1 fruit fly cellular context compared by ENCODE assay signal in the genomic region with DNA sequence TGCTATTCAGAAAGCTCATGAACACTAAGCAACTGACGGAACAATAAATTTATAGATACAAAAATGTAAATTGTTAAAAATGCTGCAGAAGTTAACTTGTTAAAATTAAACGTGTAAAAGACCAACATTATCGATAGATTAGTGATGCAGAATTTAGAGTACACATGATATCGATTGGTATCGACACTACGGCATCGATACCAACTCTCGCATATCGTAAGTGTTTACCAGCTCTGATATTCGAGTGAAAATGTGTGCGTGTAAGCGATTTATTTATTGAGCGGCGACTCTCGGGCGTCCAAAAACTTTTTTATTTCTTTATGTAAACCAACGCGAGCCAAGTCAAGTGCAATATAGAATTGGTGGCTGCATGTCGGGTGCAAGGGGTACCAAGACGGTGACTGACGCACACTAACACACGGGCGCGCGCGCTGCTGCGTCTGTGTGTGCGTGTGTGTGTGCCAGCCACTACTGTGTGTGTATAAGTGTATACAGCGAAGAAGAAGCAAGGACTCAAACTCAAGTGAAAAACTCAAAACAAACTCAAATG.
TF ChIP-seq lines count a peak whose summit lies in the region.

A gene (plus strand): TSS at position 20 of the 550 bp plus-strand sequence.

TF ChIP-seq in whole organism, embryonic, 481 proteins besides CTCF, POLR2A, EP300 and RAD21 (continued from another document and continues in another):
- TF ChIP-seq bcd (GFP tag; optimal IDR thresholded peaks at IDR 0.05; lab: Kevin White, UChicago) (no peak), CG7556 (GFP tag; optimal IDR thresholded peaks at IDR 0.05; lab: Kevin White, UChicago) (no peak), kay (GFP tag; optimal IDR thresholded peaks at IDR 0.05; lab: Kevin White, UChicago) (no peak), dmrt99B (tag; optimal IDR thresholded peaks at IDR 0.05; lab: Kevin White, UChicago) (no peak), CG5953 (GFP tag; IDR thresholded peaks at IDR 0.05; lab: Robert Waterston, UW) (no peak), Mrtf (GFP tag; IDR thresholded peaks at IDR 0.05; lab: Robert Waterston, UW) (no peak), Camta (GFP tag; optimal IDR thresholded peaks at IDR 0.05; lab: Kevin White, UChicago) (no peak), Taf1 (GFP tag; IDR thresholded peaks at IDR 0.05; lab: Robert Waterston, UW) (no peak), CG13123 (GFP tag; optimal IDR thresholded peaks at IDR 0.05; lab: Kevin White, UChicago) (no peak), prd (optimal IDR thresholded peaks at IDR 0.05; lab: Kevin White, UChicago) (no peak), prd (GFP tag; IDR thresholded peaks at IDR 0.05; lab: Robert Waterston, UW) (no peak), Dip2 (GFP tag; IDR thresholded peaks at IDR 0.05; lab: Robert Waterston, UW) (no peak), sc (optimal IDR thresholded peaks at IDR 0.05; lab: Kevin White, UChicago) (no peak), sc (GFP tag; optimal IDR thresholded peaks at IDR 0.05; lab: Kevin White, UChicago) (no peak), pan (optimal IDR thresholded peaks at IDR 0.05; lab: Kevin White, UChicago) (no peak), pan (GFP tag; optimal IDR thresholded peaks at IDR 0.05 in 1 of 2, IDR thresholded peaks at IDR 0.05 in 1 of 2) (no peak), CG7987 (GFP tag; optimal IDR thresholded peaks at IDR 0.05; lab: Kevin White, UChicago) (no peak), CG16863 (GFP tag; optimal IDR thresholded peaks at IDR 0.05; lab: Kevin White, UChicago) (peak; percentile 52), pb (GFP tag; optimal IDR thresholded peaks at IDR 0.05; lab: Kevin White, UChicago) (no peak), run (tag; optimal IDR thresholded peaks at IDR 0.05; lab: Kevin White, UChicago) (no peak), sens-2 (GFP tag; IDR thresholded peaks at IDR 0.05; lab: Robert Waterston, UW) (no peak), CG10267 (tag; optimal IDR thresholded peaks at IDR 0.05; lab: Kevin White, UChicago) (peak; percentile 54), CG34224 (GFP tag; IDR thresholded peaks at IDR 0.05; lab: Robert Waterston, UW; ENCODE audit: partially characterized antibody) (peak; percentile 81), trem (tag; optimal IDR thresholded peaks at IDR 0.05; lab: Kevin White, UChicago) (peak; percentile 55), CG12744 (GFP tag; optimal IDR thresholded peaks at IDR 0.05; lab: Kevin White, UChicago) (no peak), CG2199 (GFP tag; IDR thresholded peaks at IDR 0.05; lab: Robert Waterston, UW) (no peak), Gug (GFP tag; IDR thresholded peaks at IDR 0.05; lab: Robert Waterston, UW) (no peak), B-H1 (GFP tag; IDR thresholded peaks at IDR 0.05; lab: Robert Waterston, UW) (no peak), CG7271 (tag; optimal IDR thresholded peaks at IDR 0.05; lab: Kevin White, UChicago) (no peak), CG12155 (GFP tag; optimal IDR thresholded peaks at IDR 0.05; lab: Kevin White, UChicago) (no peak), dpn (GFP tag; optimal IDR thresholded peaks at IDR 0.05; lab: Kevin White, UChicago) (peak; percentile 19 to 28), Nf-YA (GFP tag; IDR thresholded peaks at IDR 0.05; lab: Robert Waterston, UW) (no peak), CG1603 (tag; optimal IDR thresholded peaks at IDR 0.05; lab: Kevin White, UChicago) (no peak), Rx (GFP tag; IDR thresholded peaks at IDR 0.05; lab: Robert Waterston, UW) (no peak), slp2 (GFP tag; optimal IDR thresholded peaks at IDR 0.05; lab: Kevin White, UChicago) (no peak), B-H2 (GFP tag; optimal IDR thresholded peaks at IDR 0.05; lab: Kevin White, UChicago) (no peak), CG10462 (GFP tag; optimal IDR thresholded peaks at IDR 0.05; lab: Kevin White, UChicago) (no peak), Sox100B (GFP tag; optimal IDR thresholded peaks at IDR 0.05; lab: Kevin White, UChicago) (no peak), tll (GFP tag; optimal IDR thresholded peaks at IDR 0.05; lab: Kevin White, UChicago) (no peak), scrt (GFP tag; optimal IDR thresholded peaks at IDR 0.05; lab: Kevin White, UChicago) (peak; percentile 3), ERR (GFP tag; optimal IDR thresholded peaks at IDR 0.05; lab: Kevin White, UChicago) (no peak), ara (GFP tag; IDR thresholded peaks at IDR 0.05; lab: Robert Waterston, UW) (no peak), CG18476 (GFP tag; optimal IDR thresholded peaks at IDR 0.05; lab: Kevin White, UChicago) (no peak), CG15696 (tag; optimal IDR thresholded peaks at IDR 0.05; lab: Kevin White, UChicago) (no peak), zen (tag; optimal IDR thresholded peaks at IDR 0.05; lab: Kevin White, UChicago) (no peak), CG32532 (GFP tag; IDR thresholded peaks at IDR 0.05; lab: Robert Waterston, UW) (no peak), cg (GFP tag; optimal IDR thresholded peaks at IDR 0.05; lab: Kevin White, UChicago) (peak; percentile 99), ci (GFP tag; IDR thresholded peaks at IDR 0.05; lab: Robert Waterston, UW) (no peak), Lpt (GFP tag; optimal IDR thresholded peaks at IDR 0.05; lab: Kevin White, UChicago) (no peak), hkb (optimal IDR thresholded peaks at IDR 0.05; lab: Kevin White, UChicago) (no peak), hkb (GFP tag; IDR thresholded peaks at IDR 0.05; lab: Robert Waterston, UW) (no peak), fd64A (GFP tag; optimal IDR thresholded peaks at IDR 0.05; lab: Kevin White, UChicago) (no peak), E2f1 (GFP tag; IDR thresholded peaks at IDR 0.05; lab: Robert Waterston, UW) (no peak), hbn (GFP tag; IDR thresholded peaks at IDR 0.05; lab: Robert Waterston, UW; ENCODE audit: partially characterized antibody) (peak; percentile 88), pum (GFP tag; optimal IDR thresholded peaks at IDR 0.05; lab: Kevin White, UChicago) (no peak), chinmo (GFP tag; IDR thresholded peaks at IDR 0.05; lab: Robert Waterston, UW; ENCODE audit: partially characterized antibody) (peak; percentile 88), CG11695 (GFP tag; IDR thresholded peaks at IDR 0.05; lab: Robert Waterston, UW) (no peak), CG3065 (GFP tag; optimal IDR thresholded peaks at IDR 0.05; lab: Kevin White, UChicago) (no peak), nmo (GFP tag; optimal IDR thresholded peaks at IDR 0.05; lab: Kevin White, UChicago) (peak; percentile 42), lbe (GFP tag; optimal IDR thresholded peaks at IDR 0.05; lab: Kevin White, UChicago) (no peak), CG6683 (GFP tag; optimal IDR thresholded peaks at IDR 0.05; lab: Kevin White, UChicago) (no peak), kni (GFP tag; optimal IDR thresholded peaks at IDR 0.05; lab: Kevin White, UChicago) (no peak), CG10321 (GFP tag; IDR thresholded peaks at IDR 0.05; lab: Robert Waterston, UW) (no peak), hth (optimal IDR thresholded peaks at IDR 0.05; lab: Kevin White, UChicago) (no peak), dmrt11E (tag; optimal IDR thresholded peaks at IDR 0.05; lab: Kevin White, UChicago) (no peak), CG1647 (GFP tag; optimal IDR thresholded peaks at IDR 0.05; lab: Kevin White, UChicago) (no peak), ems (GFP tag; optimal IDR thresholded peaks at IDR 0.05; lab: Kevin White, UChicago) (no peak), Scr (GFP tag; IDR thresholded peaks at IDR 0.05; lab: Robert Waterston, UW; ENCODE audit: partially characterized antibody) (peak; percentile 93), fu2 (GFP tag; optimal IDR thresholded peaks at IDR 0.05; lab: Kevin White, UChicago) (no peak), NFAT (GFP tag; IDR thresholded peaks at IDR 0.05; lab: Robert Waterston, UW) (no peak), gt (GFP tag; IDR thresholded peaks at IDR 0.05; lab: Robert Waterston, UW) (no peak), Dip3 (GFP tag; optimal IDR thresholded peaks at IDR 0.05; lab: Kevin White, UChicago) (no peak), MBD-R2 (GFP tag; IDR thresholded peaks at IDR 0.05; lab: Robert Waterston, UW) (peak; percentile 50), onecut (GFP tag; IDR thresholded peaks at IDR 0.05; lab: Robert Waterston, UW) (no peak), CG4360 (GFP tag; IDR thresholded peaks at IDR 0.05; lab: Robert Waterston, UW) (no peak), Xrp1 (GFP tag; IDR thresholded peaks at IDR 0.05; lab: Robert Waterston, UW) (no peak), sr (GFP tag; IDR thresholded peaks at IDR 0.05; lab: Robert Waterston, UW) (no peak), Sox102F (GFP tag; optimal IDR thresholded peaks at IDR 0.05; lab: Kevin White, UChicago) (no peak), CG17328 (GFP tag; IDR thresholded peaks at IDR 0.05; lab: Robert Waterston, UW) (no peak), CG1792 (GFP tag; optimal IDR thresholded peaks at IDR 0.05; lab: Kevin White, UChicago) (no peak), H15 (GFP tag; IDR thresholded peaks at IDR 0.05; lab: Robert Waterston, UW) (no peak), CG10274 (GFP tag; optimal IDR thresholded peaks at IDR 0.05; lab: Kevin White, UChicago) (no peak), gfzf (GFP tag; optimal IDR thresholded peaks at IDR 0.05; lab: Kevin White, UChicago) (peak; percentile 1), CG4328 (GFP tag; optimal IDR thresholded peaks at IDR 0.05; lab: Kevin White, UChicago) (no peak), Stat92E (GFP tag; optimal IDR thresholded peaks at IDR 0.05; lab: Kevin White, UChicago) (no peak), ash1 (GFP tag; optimal IDR thresholded peaks at IDR 0.05; lab: Kevin White, UChicago) (no peak), CG12071 (GFP tag; optimal IDR thresholded peaks at IDR 0.05; lab: Kevin White, UChicago) (no peak), Bgb (GFP tag; IDR thresholded peaks at IDR 0.05; lab: Robert Waterston, UW; ENCODE audit: partially characterized antibody) (peak; percentile 93), ssp (GFP tag; IDR thresholded peaks at IDR 0.05; lab: Robert Waterston, UW) (no peak), p53 (GFP tag; optimal IDR thresholded peaks at IDR 0.05; lab: Kevin White, UChicago) (no peak), cato (GFP tag; optimal IDR thresholded peaks at IDR 0.05; lab: Kevin White, UChicago; ENCODE audit: borderline replicate concordance) (no peak), crp (GFP tag; optimal IDR thresholded peaks at IDR 0.05; lab: Kevin White, UChicago) (peak in 1 of 2 experiments; percentile 53), br (optimal IDR thresholded peaks at IDR 0.05; lab: Kevin White, UChicago) (no peak), jigr1 (GFP tag; IDR thresholded peaks at IDR 0.05; lab: Robert Waterston, UW) (no peak), h (optimal IDR thresholded peaks at IDR 0.05; lab: Kevin White, UChicago) (no peak), Gsc (GFP tag; IDR thresholded peaks at IDR 0.05; lab: Robert Waterston, UW) (no peak), H2.0 (GFP tag; IDR thresholded peaks at IDR 0.05; lab: Robert Waterston, UW) (no peak), CG6854 (GFP tag; optimal IDR thresholded peaks at IDR 0.05; lab: Kevin White, UChicago) (no peak), CG4617 (GFP tag; optimal IDR thresholded peaks at IDR 0.05; lab: Kevin White, UChicago; ENCODE audit: borderline replicate concordance) (peak; percentile 69), wor (GFP tag; IDR thresholded peaks at IDR 0.05; lab: Robert Waterston, UW) (no peak), Poxn (GFP tag; IDR thresholded peaks at IDR 0.05; lab: Robert Waterston, UW) (no peak), E2f2 (GFP tag; IDR thresholded peaks at IDR 0.05; lab: Robert Waterston, UW) (peak; percentile 76), vfl (GFP tag; optimal IDR thresholded peaks at IDR 0.05; lab: Kevin White, UChicago) (no peak), Atf-2 (GFP tag; optimal IDR thresholded peaks at IDR 0.05; lab: Kevin White, UChicago) (no peak), ato (GFP tag; IDR thresholded peaks at IDR 0.05; lab: Robert Waterston, UW; ENCODE audit: partially characterized antibody) (peak; percentile 84), chm (GFP tag; IDR thresholded peaks at IDR 0.05; lab: Robert Waterston, UW) (no peak), dm (GFP tag; optimal IDR thresholded peaks at IDR 0.05; lab: Kevin White, UChicago) (peak; percentile 33), D19B (GFP tag; optimal IDR thresholded peaks at IDR 0.05; lab: Kevin White, UChicago) (no peak), Vsx1 (GFP tag; optimal IDR thresholded peaks at IDR 0.05; lab: Kevin White, UChicago) (no peak), ftz-f1 (GFP tag; optimal IDR thresholded peaks at IDR 0.05; lab: Kevin White, UChicago) (no peak), CG14710 (tag; optimal IDR thresholded peaks at IDR 0.05; lab: Kevin White, UChicago) (peak; percentile 62), CG7745 (tag; optimal IDR thresholded peaks at IDR 0.05; lab: Kevin White, UChicago) (no peak), Jarid2 (GFP tag; optimal IDR thresholded peaks at IDR 0.05; lab: Kevin White, UChicago) (peak; percentile 18), Adf1 (GFP tag; IDR thresholded peaks at IDR 0.05; lab: Robert Waterston, UW) (no peak; the same call in none of the 2 replicates), Mes4 (GFP tag; optimal IDR thresholded peaks at IDR 0.05; lab: Kevin White, UChicago) (no peak), btn (GFP tag; optimal IDR thresholded peaks at IDR 0.05; lab: Kevin White, UChicago) (no peak), CG11398 (GFP tag; optimal IDR thresholded peaks at IDR 0.05; lab: Kevin White, UChicago) (no peak), Ada2b (GFP tag; IDR thresholded peaks at IDR 0.05; lab: Robert Waterston, UW) (no peak), Med (GFP tag; lab: Kevin White, UChicago) (peak; percentile 75), HmgZ (tag; optimal IDR thresholded peaks at IDR 0.05; lab: Kevin White, UChicago) (peak; percentile 23), usp (GFP tag; optimal IDR thresholded peaks at IDR 0.05; lab: Kevin White, UChicago) (no peak), stc (GFP tag; IDR thresholded peaks at IDR 0.05; lab: Robert Waterston, UW) (no peak), Nf-YC (tag; optimal IDR thresholded peaks at IDR 0.05; lab: Kevin White, UChicago) (peak; percentile 29), CG8281 (tag; optimal IDR thresholded peaks at IDR 0.05; lab: Kevin White, UChicago) (no peak), Sin3A (optimal IDR thresholded peaks at IDR 0.05; lab: Kevin White, UChicago) (peak; percentile 57), ATbp (GFP tag; optimal IDR thresholded peaks at IDR 0.05; lab: Kevin White, UChicago) (no peak), Rfx (GFP tag; IDR thresholded peaks at IDR 0.05; lab: Robert Waterston, UW) (0 out of 2 replicates have a peak, but pooled peaks have one; percentile 28), CG42726 (GFP tag; IDR thresholded peaks at IDR 0.05; lab: Robert Waterston, UW; ENCODE audit: partially characterized antibody) (peak; percentile 88), Asciz (GFP tag; optimal IDR thresholded peaks at IDR 0.05; lab: Kevin White, UChicago) (no peak), CG10431 (GFP tag; optimal IDR thresholded peaks at IDR 0.05; lab: Kevin White, UChicago) (no peak), CG15601 (tag; optimal IDR thresholded peaks at IDR 0.05; lab: Kevin White, UChicago) (no peak), dati (GFP tag; IDR thresholded peaks at IDR 0.05; lab: Robert Waterston, UW) (no peak)
